Fruit fly (Drosophila melanogaster): ENCODE results near the gene beta-Spec.

Gene beta-Spec

dm6 chrX:17627090-17627992 is 29.8 kb upstream of the beta-Spec start, which contains the start of gene stas (continued):
- TF ChIP-seq seq (GFP tag; IDR thresholded peaks at IDR 0.05) (no peak), ranshi (GFP tag; IDR thresholded peaks at IDR 0.05) (no peak), CG17328 (GFP tag; IDR thresholded peaks at IDR 0.05) (no peak), CG9797 (GFP tag; optimal IDR thresholded peaks at IDR 0.05) (peak; percentile 83), Neu2 (GFP tag; optimal IDR thresholded peaks at IDR 0.05; ENCODE audit: borderline replicate concordance) (no peak), CG31224 (GFP tag; IDR thresholded peaks at IDR 0.05) (no peak), CG2116 (GFP tag; optimal IDR thresholded peaks at IDR 0.05) (peak; percentile 47), CG10979 (tag; optimal IDR thresholded peaks at IDR 0.05) (no peak), pzg (GFP tag; optimal IDR thresholded peaks at IDR 0.05) (peak; percentile 69), lilli (GFP tag; optimal IDR thresholded peaks at IDR 0.05) (peak; percentile 20), Rx (GFP tag; IDR thresholded peaks at IDR 0.05) (no peak), NK7.1 (GFP tag; optimal IDR thresholded peaks at IDR 0.05) (no peak), stwl (tag; optimal IDR thresholded peaks at IDR 0.05) (peak; percentile 75), CG13287 (GFP tag; IDR thresholded peaks at IDR 0.05; ENCODE audit: partially characterized antibody) (peak; percentile 29; the same call in 1 of the 2 replicates), Med (GFP tag) (peak; percentile 60), Doc2 (GFP tag; IDR thresholded peaks at IDR 0.05) (no peak), CG9437 (GFP tag; optimal IDR thresholded peaks at IDR 0.05) (no peak), CG1603 (tag; optimal IDR thresholded peaks at IDR 0.05) (peak; percentile 31), Poxn (GFP tag; IDR thresholded peaks at IDR 0.05) (no peak), cg (GFP tag; optimal IDR thresholded peaks at IDR 0.05) (peak; percentile 74), kay (GFP tag; optimal IDR thresholded peaks at IDR 0.05) (no peak), dati (GFP tag; IDR thresholded peaks at IDR 0.05) (no peak), CG6689 (GFP tag; IDR thresholded peaks at IDR 0.05) (no peak), CG2712 (tag; optimal IDR thresholded peaks at IDR 0.05) (peak; percentile 40), CG31441 (GFP tag; IDR thresholded peaks at IDR 0.05) (peak; percentile 40; the same call in 1 of the 2 replicates), CoRest (tag; optimal IDR thresholded peaks at IDR 0.05) (peak; percentile 9), CG15514 (GFP tag; optimal IDR thresholded peaks at IDR 0.05) (peak; percentile 63), CG12391 (tag; optimal IDR thresholded peaks at IDR 0.05) (peak; percentile 27), CG17385 (GFP tag; optimal IDR thresholded peaks at IDR 0.05) (peak; percentile 37), CG10274 (GFP tag; optimal IDR thresholded peaks at IDR 0.05) (no peak), ttk (GFP tag; IDR thresholded peaks at IDR 0.05) (no peak), Meics (GFP tag; optimal IDR thresholded peaks at IDR 0.05) (peak; percentile 24), croc (GFP tag; conservative IDR thresholded peaks at IDR 0.05) (no peak), CG2202 (tag; optimal IDR thresholded peaks at IDR 0.05) (no peak), Oaz (GFP tag; IDR thresholded peaks at IDR 0.05) (no peak), ftz-f1 (GFP tag; optimal IDR thresholded peaks at IDR 0.05) (no peak), CG17186 (GFP tag; optimal IDR thresholded peaks at IDR 0.05) (peak; percentile 31), CG12659 (GFP tag; optimal IDR thresholded peaks at IDR 0.05) (peak; percentile 85), CG12219 (GFP tag; optimal IDR thresholded peaks at IDR 0.05) (no peak), corto (GFP tag; optimal IDR thresholded peaks at IDR 0.05) (no peak), CG2678 (tag; optimal IDR thresholded peaks at IDR 0.05) (peak; percentile 30), Fer2 (tag; optimal IDR thresholded peaks at IDR 0.05) (no peak), gce (GFP tag; IDR thresholded peaks at IDR 0.05) (no peak), CG32767 (GFP tag; IDR thresholded peaks at IDR 0.05) (0 out of 2 replicates have a peak, but pooled peaks have one; percentile 20), CG7987 (GFP tag; optimal IDR thresholded peaks at IDR 0.05) (peak; percentile 12), CG43689 (GFP tag; IDR thresholded peaks at IDR 0.05) (no peak), Awh (GFP tag; IDR thresholded peaks at IDR 0.05) (no peak), sd (tag; optimal IDR thresholded peaks at IDR 0.05) (peak; percentile 25), E2f2 (GFP tag; IDR thresholded peaks at IDR 0.05) (peak; percentile 86)
